Worm (Caenorhabditis elegans) whole organism, L4 larva: Measurements from ENCODE around the gene ttr-32.
"Not testable (repeated sequence)": the region's sequence is repeated elsewhere in the genome, so short reads cannot be mapped to it uniquely, and the experiment has no call there.

Source experiments
- T20F7.1 ChIP-seq: fragments of 200-800 bp; sonication (Bioruptor generic); optimal IDR thresholded peaks from 2 replicates; lab custom pipeline; 2018; ENCODE audit warnings: mild to moderate bottlenecking, missing genetic modification characterization, missing compliant biosample characterization
- Y48G9A.11 ChIP-seq: fragments of 200-800 bp; sonication (Bioruptor generic); IDR thresholded peaks from 2 replicates; pipeline ENCODE4 v1.3.6; 2022; ENCODE audit warnings: missing genetic modification reagents, missing genetic modification characterization, missing compliant biosample characterization
- ZK546.5 ChIP-seq, 2 experiments: sonication (generic microtip); optimal IDR thresholded peaks; 2 replicates each; lab custom pipeline; 2017; ENCODE audit warnings: missing biosample characterization in 2 of 2, missing genetic modification characterization in 2 of 2
- ama-1 ChIP-seq: fragments of 150-350 bp; optimal IDR thresholded peaks from 2 replicates; lab custom pipeline; 2014; ENCODE audit warnings: inconsistent platforms, mixed read lengths
- attf-4 ChIP-seq: sonication (generic microtip); optimal IDR thresholded peaks from 3 replicates; lab custom pipeline; 2017; ENCODE audit warnings: missing biosample characterization, missing genetic modification characterization
- ceh-20 ChIP-seq: fragments of 200-800 bp; sonication (Bioruptor generic); IDR thresholded peaks from 2 replicates; pipeline ENCODE4 v1.3.6; 2022; ENCODE audit warnings: missing genetic modification reagents, missing genetic modification characterization, missing compliant biosample characterization
- ceh-62 ChIP-seq: sonication (generic microtip); optimal IDR thresholded peaks from 2 replicates; lab custom pipeline; 2017; ENCODE audit warnings: missing biosample characterization, missing genetic modification characterization
- dmd-6 ChIP-seq: fragments of 200-800 bp; sonication (Bioruptor generic); IDR thresholded peaks from 2 replicates; pipeline ENCODE4 v1.3.6; 2022; ENCODE audit warnings: missing genetic modification reagents, missing genetic modification characterization, missing compliant biosample characterization
- dpl-1 ChIP-seq: fragments of 150-350 bp; optimal IDR thresholded peaks from 2 replicates; lab custom pipeline; 2014; ENCODE audit warnings: missing biosample characterization, missing genetic modification reagents, missing genetic modification characterization
- fkh-10 ChIP-seq: fragments of 150-350 bp; optimal IDR thresholded peaks from 2 replicates; lab custom pipeline; 2014; ENCODE audit warnings: missing biosample characterization, missing genetic modification reagents, missing genetic modification characterization
- fos-1 ChIP-seq: fragments of 150-350 bp; optimal IDR thresholded peaks from 2 replicates; lab custom pipeline; 2014; ENCODE audit warnings: missing biosample characterization, missing genetic modification characterization
- hif-1 ChIP-seq, 2 experiments: sonication (generic microtip); optimal IDR thresholded peaks; 2 replicates each; lab custom pipeline; 2016 to 2017; ENCODE audit warnings: missing compliant biosample characterization in 2 of 2, missing genetic modification characterization in 2 of 2, missing genetic modification reagents in 2 of 2, missing genotype in 2 of 2, mild to moderate bottlenecking in 1 of 2
- hlh-11 ChIP-seq: fragments of 200-800 bp; sonication (Bioruptor generic); optimal IDR thresholded peaks from 2 replicates; lab custom pipeline; 2018; ENCODE audit warnings: mild to moderate bottlenecking, missing genetic modification characterization, missing compliant biosample characterization
- hlh-30 ChIP-seq: sonication (generic microtip); optimal IDR thresholded peaks from 2 replicates; lab custom pipeline; 2017; ENCODE audit warnings: antibody characterized with exemption, mild to moderate bottlenecking, missing genetic modification characterization, missing compliant biosample characterization; ENCODE audit not compliant: insufficient read depth
- mep-1 ChIP-seq: fragments of 150-350 bp; sonication (generic microtip); optimal IDR thresholded peaks from 3 replicates; lab custom pipeline; 2014; ENCODE audit warnings: missing biosample characterization, missing genetic modification characterization
- mxl-2 ChIP-seq: fragments of 200-800 bp; sonication (Bioruptor generic); conservative IDR thresholded peaks from 2 replicates; pipeline ENCODE4 v1.3.6; 2022; ENCODE audit warnings: missing genetic modification reagents, missing genetic modification characterization, missing compliant biosample characterization
- nhr-102 ChIP-seq: sonication (generic microtip); optimal IDR thresholded peaks from 2 replicates; lab custom pipeline; 2016; ENCODE audit warnings: mild to moderate bottlenecking, missing genetic modification characterization, moderate library complexity, missing compliant biosample characterization
- nhr-41 ChIP-seq: fragments of 200-800 bp; sonication (Bioruptor generic); IDR thresholded peaks from 2 replicates; pipeline ENCODE4 v1.3.6; 2022; ENCODE audit warnings: missing genetic modification reagents, missing genetic modification characterization, missing compliant biosample characterization
- nhr-42 ChIP-seq: fragments of 200-800 bp; sonication (Bioruptor generic); IDR thresholded peaks from 2 replicates; pipeline ENCODE4 v1.3.6; 2022; ENCODE audit warnings: missing genetic modification characterization, missing compliant biosample characterization
- nhr-48 ChIP-seq: sonication (generic microtip); optimal IDR thresholded peaks from 2 replicates; lab custom pipeline; 2016; ENCODE audit warnings: mild to moderate bottlenecking, missing genetic modification characterization, missing compliant biosample characterization
- nhr-77 ChIP-seq: fragments of 150-350 bp; optimal IDR thresholded peaks from 2 replicates; lab custom pipeline; 2014; ENCODE audit warnings: missing biosample characterization, missing genetic modification characterization
- pha-4 ChIP-seq, 2 experiments: fragments of 150-350 bp in 1 of 2; fragments of 200-800 bp in 1 of 2; sonication (Bioruptor generic) in 1 of 2; IDR thresholded peaks in 1 of 2; optimal IDR thresholded peaks in 1 of 2; 2 replicates each; pipeline versions ENCODE4 v1.3.6 to Lab custom; 2014 to 2022; ENCODE audit warnings: missing genetic modification characterization in 2 of 2, missing genetic modification reagents in 2 of 2, missing biosample characterization in 1 of 2, missing compliant biosample characterization in 1 of 2
- snpc-1.2 ChIP-seq: fragments of 200-800 bp; sonication (Bioruptor generic); IDR thresholded peaks from 2 replicates; pipeline ENCODE4 v1.3.6; 2022; ENCODE audit warnings: missing genetic modification reagents, missing genetic modification characterization, missing compliant biosample characterization
- snpc-4 ChIP-seq: fragments of 150-350 bp; optimal IDR thresholded peaks from 2 replicates; lab custom pipeline; 2014; ENCODE audit warnings: missing biosample characterization, missing genetic modification characterization
- spr-1 ChIP-seq: sonication (generic microtip); optimal IDR thresholded peaks from 2 replicates; lab custom pipeline; 2016; ENCODE audit warnings: mild to moderate bottlenecking, missing genetic modification characterization, missing compliant biosample characterization
- spr-3 ChIP-seq: fragments of 200-800 bp; sonication (Bioruptor generic); optimal IDR thresholded peaks from 2 replicates; lab custom pipeline; 2018; ENCODE audit warnings: mild to moderate bottlenecking, missing genetic modification characterization, missing compliant biosample characterization
- tra-1 ChIP-seq: fragments of 200-800 bp; sonication (Bioruptor generic); IDR thresholded peaks from 2 replicates; pipeline ENCODE4 v1.3.6; 2022; ENCODE audit warnings: missing genetic modification reagents, missing genetic modification characterization, missing compliant biosample characterization
- unc-130 ChIP-seq: sonication (generic microtip); optimal IDR thresholded peaks from 2 replicates; lab custom pipeline; 2016; ENCODE audit warnings: missing genetic modification reagents, missing genetic modification characterization, missing compliant biosample characterization
- ztf-7 ChIP-seq: fragments of 150-350 bp; optimal IDR thresholded peaks from 2 replicates; lab custom pipeline; 2014; ENCODE audit warnings: missing biosample characterization, missing genetic modification characterization

Gene ttr-32

DNA sequence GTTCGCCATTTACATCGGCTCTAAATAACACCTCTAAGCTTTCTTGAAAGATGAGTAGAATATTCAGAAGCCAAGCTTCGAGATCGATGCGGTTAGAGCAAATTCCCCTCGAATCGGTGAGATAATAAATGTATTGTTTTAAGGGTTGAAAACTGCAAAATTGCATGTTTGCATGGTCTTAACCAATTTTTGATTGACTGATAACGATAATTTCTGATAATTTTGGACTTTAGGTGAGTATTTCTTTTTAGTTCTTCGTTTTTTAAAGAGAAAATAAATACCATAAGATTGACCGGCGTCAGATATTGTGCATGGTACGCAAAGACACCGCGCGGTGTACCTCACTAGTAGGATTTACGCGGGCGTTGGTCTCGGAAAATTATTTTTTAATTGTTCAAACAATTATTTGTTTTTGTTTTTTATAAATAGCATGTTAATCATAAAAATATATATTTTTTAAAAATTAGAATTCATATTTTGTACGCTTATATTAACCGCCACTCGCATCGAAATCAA, 18.0 kb downstream of the ttr-32 start, which contains the start of gene cup-5 (continued):
- no peak for TF ChIP-seq pha-4 (GFP tag; IDR thresholded peaks at IDR 0.05; lab: Robert Waterston, UW)
- TF ChIP-seq pha-4 (tag; optimal IDR thresholded peaks at IDR 0.05; lab: Kevin White, UChicago), result peak; percentile 52
- no peak for TF ChIP-seq ZK546.5 (tag; optimal IDR thresholded peaks at IDR 0.05; lab: Kevin White, UChicago)
- no peak for TF ChIP-seq unc-130
- TF ChIP-seq ceh-62 (tag; lab: Kevin White, UChicago), result no peak
- TF ChIP-seq dpl-1 (GFP tag; lab: Kevin White, UChicago), result peak; percentile 48
- no peak for TF ChIP-seq snpc-1.2 (GFP tag; lab: Robert Waterston, UW)
- TF ChIP-seq nhr-42, result no peak
- TF ChIP-seq tra-1 (GFP tag; lab: Robert Waterston, UW), result no peak
- no peak for TF ChIP-seq fos-1 (tag; lab: Kevin White, UChicago)
- TF ChIP-seq T20F7.1 (GFP tag; lab: Kevin White, UChicago), result peak; percentile 11
- no peak for TF ChIP-seq mep-1 (tag; lab: Kevin White, UChicago)
- no peak for TF ChIP-seq fkh-10 (GFP tag; lab: Kevin White, UChicago)
- no peak for TF ChIP-seq ceh-20
- TF ChIP-seq snpc-4 (tag; lab: Kevin White, UChicago), result no peak
- no peak for TF ChIP-seq spr-1
- no peak for TF ChIP-seq nhr-48 (tag; lab: Kevin White, UChicago)
- no peak for TF ChIP-seq spr-3 (GFP tag; lab: Kevin White, UChicago)

DNA sequence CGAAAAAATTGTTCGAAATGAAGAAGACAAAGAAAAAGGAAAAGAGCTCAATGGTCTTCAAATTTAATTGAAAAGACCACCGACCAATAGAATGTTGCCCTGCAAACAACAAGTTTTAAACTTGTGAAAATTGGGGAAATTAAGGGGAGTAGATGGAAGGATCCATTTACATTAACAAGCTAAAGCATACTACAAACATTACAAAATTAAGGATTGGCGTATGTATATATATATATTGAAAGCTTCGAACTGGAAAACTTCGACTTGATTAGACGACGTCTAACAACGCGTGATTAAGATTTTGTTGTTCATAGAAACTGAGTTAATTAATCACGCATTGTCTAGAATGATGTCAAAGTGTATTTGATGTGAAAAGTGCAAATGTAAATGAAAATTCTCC, 22.0 kb downstream of the ttr-32 start, which contains the start of gene R13A5.15:
Gene R13A5.15, minus strand, starts transcription at position 101 of the 400 bp plus-strand sequence.
- TF ChIP-seq snpc-4 (tag; lab: Kevin White, UChicago) (no peak), nhr-102 (no peak), nhr-48 (tag; lab: Kevin White, UChicago) (no peak), dmd-6 (no peak), attf-4 (tag; lab: Kevin White, UChicago) (no peak), ama-1 (lab: Kevin White, UChicago) (no peak)
- TF ChIP-seq, all 104 proteins: peak for 0

DNA sequence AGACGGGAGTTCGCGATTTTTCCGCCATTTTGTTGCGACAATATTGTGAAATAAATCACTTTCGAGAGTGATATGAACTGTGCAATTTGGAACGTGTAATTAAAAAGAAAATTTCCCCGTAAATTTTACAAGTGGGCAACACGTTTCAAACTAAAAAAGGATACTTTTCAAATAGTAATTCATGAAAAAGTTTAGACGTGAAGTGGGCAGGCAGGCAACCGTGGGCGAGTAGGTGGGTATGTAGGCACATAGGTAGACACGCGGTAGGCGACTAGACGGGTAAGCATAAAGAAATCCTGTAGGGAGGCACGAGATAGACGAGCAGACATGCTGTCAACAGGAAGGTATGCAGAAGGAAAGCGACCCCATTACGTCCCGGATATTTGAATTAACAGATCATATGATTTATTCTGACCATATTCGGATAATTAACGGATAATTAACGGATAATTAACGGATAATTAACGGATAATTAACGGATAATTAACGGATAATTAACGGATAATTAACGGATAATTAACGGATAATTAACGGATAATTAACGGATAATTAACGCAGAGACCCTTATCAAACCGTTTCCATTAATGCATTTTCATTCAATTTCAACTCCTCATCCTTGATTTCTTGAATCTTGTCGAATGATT, 27.2 kb downstream of the ttr-32 start, which contains the start of gene R13A5.11:
Gene R13A5.11, minus strand, starts transcription at position 51 of the 644 bp plus-strand sequence.
- TF ChIP-seq nhr-77 (tag; lab: Kevin White, UChicago) (no peak), nhr-41 (no peak)

DNA sequence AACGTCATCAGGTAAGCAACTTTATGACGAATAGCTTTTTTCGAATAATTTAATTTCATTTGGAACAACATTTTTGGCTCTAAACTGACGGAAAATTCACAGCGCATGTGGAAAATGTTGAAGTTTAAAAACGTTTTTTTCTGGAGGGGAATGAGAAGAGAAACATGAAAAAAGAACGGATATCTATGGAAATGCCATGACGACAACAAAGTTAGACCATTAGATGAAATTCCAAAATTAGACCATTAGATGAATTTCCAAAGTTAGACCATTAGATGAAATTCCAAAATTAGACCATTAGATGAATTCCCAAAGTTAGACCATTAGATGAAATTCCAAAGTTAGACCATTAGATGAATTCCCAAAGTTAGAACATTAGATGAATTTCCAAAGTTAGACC, 28.3 kb downstream of the ttr-32 start, which contains the start of gene Y80D4G.2:
Gene Y80D4G.2, minus strand, starts transcription at position 101 of the 400 bp plus-strand sequence.
- TF ChIP-seq hif-1 (tag; optimal IDR thresholded peaks at IDR 0.05; lab: Kevin White, UChicago); hlh-11 (tag; lab: Kevin White, UChicago); hlh-30 (tag; lab: Kevin White, UChicago): not testable (repeated sequence)

DNA sequence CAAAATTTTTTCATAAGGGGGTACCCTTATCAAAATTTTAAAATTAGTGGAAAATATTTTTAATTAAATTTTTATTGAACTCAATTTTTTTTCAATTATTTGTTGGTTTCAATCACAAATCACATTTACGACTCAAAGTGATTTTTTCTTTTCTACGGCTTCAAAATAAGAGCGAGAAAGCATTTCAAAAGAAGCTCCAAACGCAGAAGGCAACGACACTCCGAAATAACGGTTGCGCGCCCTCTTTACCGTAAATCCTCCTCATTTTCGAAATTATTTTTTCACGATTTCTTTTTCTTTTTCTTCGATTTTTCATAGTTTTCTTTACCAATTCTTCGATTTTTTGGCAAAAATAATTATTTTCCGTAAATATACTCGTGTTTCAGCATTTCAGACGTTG, 34.9 kb downstream of the ttr-32 start:
- TF ChIP-seq Y48G9A.11 (GFP tag; lab: Robert Waterston, UW), result peak; percentile 98

DNA sequence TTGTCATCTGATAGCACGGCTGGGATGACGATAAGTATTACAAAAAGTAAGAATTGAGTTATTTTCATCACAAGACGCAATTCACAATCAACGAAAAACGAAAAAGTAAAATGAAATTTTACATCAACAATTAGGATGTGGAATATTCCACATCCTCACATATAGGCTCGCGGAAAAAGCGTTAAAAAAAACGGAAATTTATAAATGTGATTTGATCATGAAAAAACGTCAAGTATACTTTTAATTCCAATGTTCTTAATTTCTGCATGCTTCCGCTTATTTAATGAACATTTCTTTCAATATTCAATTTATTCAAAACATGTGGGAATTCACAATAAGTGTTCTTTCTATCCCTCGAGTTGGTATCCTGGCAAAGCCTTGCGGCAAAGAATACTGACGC, 42.0 kb downstream of the ttr-32 start, which contains the start of gene T04A6.3:
Gene T04A6.3, minus strand, starts transcription at position 101 of the 400 bp plus-strand sequence.
- TF ChIP-seq pha-4 (GFP tag; IDR thresholded peaks at IDR 0.05; lab: Robert Waterston, UW) (no peak), pha-4 (tag; optimal IDR thresholded peaks at IDR 0.05; lab: Kevin White, UChicago) (no peak), ztf-7 (tag; lab: Kevin White, UChicago) (no peak), mxl-2 (GFP tag; lab: Robert Waterston, UW) (no peak)
